Worm (Caenorhabditis elegans) whole organism, L1 larva: ENCODE data around the gene fbxa-81.

Source experiments
- C16A3.4 ChIP-seq: fragments of 150-350 bp; optimal IDR thresholded peaks from 2 replicates; lab custom pipeline; 2014; ENCODE audit warnings: missing biosample characterization, missing genetic modification characterization
- F16B12.6 ChIP-seq: fragments of 150-350 bp; optimal IDR thresholded peaks from 2 replicates; lab custom pipeline; 2014; ENCODE audit warnings: missing biosample characterization, missing genetic modification characterization
- aha-1 ChIP-seq: fragments of 150-350 bp; optimal IDR thresholded peaks from 2 replicates; lab custom pipeline; 2014; ENCODE audit warnings: missing biosample characterization, missing genetic modification characterization
- alr-1 ChIP-seq: fragments of 200-800 bp; sonication (Bioruptor generic); optimal IDR thresholded peaks from 2 replicates; lab custom pipeline; 2018; ENCODE audit warnings: borderline replicate concordance, mild to moderate bottlenecking, missing genetic modification characterization, missing compliant biosample characterization
- blmp-1 ChIP-seq: fragments of 150-350 bp; optimal IDR thresholded peaks from 2 replicates; lab custom pipeline; 2014; ENCODE audit warnings: missing biosample characterization, missing genetic modification characterization
- ceh-63 ChIP-seq: fragments of 200-800 bp; sonication (Bioruptor generic); optimal IDR thresholded peaks from 2 replicates; lab custom pipeline; 2018; ENCODE audit warnings: mild to moderate bottlenecking, missing genetic modification characterization, missing compliant biosample characterization
- ceh-82 ChIP-seq, 3 experiments: fragments of 150-350 bp in 1 of 3; sonication (generic microtip) in 2 of 3; optimal IDR thresholded peaks; 2 replicates each; lab custom pipeline; 2014 to 2017; ENCODE audit warnings: missing biosample characterization in 3 of 3, missing genetic modification characterization in 3 of 3
- ceh-90 ChIP-seq: sonication (generic microtip); optimal IDR thresholded peaks from 2 replicates; lab custom pipeline; 2016; ENCODE audit warnings: missing genetic modification characterization, missing compliant biosample characterization
- ces-1 ChIP-seq: fragments of 150-350 bp; optimal IDR thresholded peaks from 2 replicates; lab custom pipeline; 2014; ENCODE audit warnings: missing biosample characterization, missing genetic modification reagents, missing genetic modification characterization
- dpl-1 ChIP-seq, 3 experiments: fragments of 150-350 bp in 2 of 3; sonication (generic microtip) in 1 of 3; optimal IDR thresholded peaks; 2 replicates each; lab custom pipeline; 2014 to 2017; ENCODE audit warnings: missing biosample characterization in 3 of 3, missing genetic modification characterization in 3 of 3, missing genetic modification reagents in 3 of 3
- dsc-1 ChIP-seq: sonication (generic microtip); optimal IDR thresholded peaks from 2 replicates; lab custom pipeline; 2016; ENCODE audit warnings: mild to moderate bottlenecking, missing genetic modification characterization, missing compliant biosample characterization
- efl-1 ChIP-seq, 4 experiments: fragments of 150-350 bp; optimal IDR thresholded peaks in 3 of 4; peaks in 1 of 4; 1 replicate in 1 of 4; 2 replicates in 3 of 4; lab custom pipeline; 2014; ENCODE audit warnings: missing biosample characterization in 2 of 4, missing genetic modification characterization in 2 of 4, missing genetic modification reagents in 2 of 4
- egl-27 ChIP-seq, 2 experiments: fragments of 150-350 bp in 1 of 2; sonication (generic microtip); optimal IDR thresholded peaks; 3 replicates each; lab custom pipeline; 2017 to 2018; ENCODE audit warnings: missing biosample characterization in 2 of 2, missing genetic modification characterization in 2 of 2, missing genetic modification reagents in 2 of 2
- elt-2 ChIP-seq: sonication (generic microtip); optimal IDR thresholded peaks from 2 replicates; lab custom pipeline; 2016; ENCODE audit warnings: missing genetic modification characterization, mild to moderate bottlenecking, inconsistent platforms, missing compliant biosample characterization, missing genetic modification reagents
- elt-3 ChIP-seq, 6 experiments: fragments of 150-350 bp in 1 of 6; sonication (generic microtip); optimal IDR thresholded peaks; 2 replicates each; lab custom pipeline; 2017 to 2018; ENCODE audit warnings: missing biosample characterization in 6 of 6, missing genetic modification characterization in 6 of 6, inconsistent platforms in 1 of 6
- fos-1 ChIP-seq: fragments of 150-350 bp; optimal IDR thresholded peaks from 2 replicates; lab custom pipeline; 2014; ENCODE audit warnings: missing biosample characterization, missing genetic modification characterization
- hlh-17 ChIP-seq: fragments of 200-800 bp; sonication (Bioruptor generic); optimal IDR thresholded peaks from 2 replicates; lab custom pipeline; 2018; ENCODE audit warnings: missing genetic modification characterization, mild to moderate bottlenecking, missing compliant biosample characterization, moderate library complexity, borderline replicate concordance
- hlh-4 ChIP-seq: sonication (generic microtip); optimal IDR thresholded peaks from 2 replicates; lab custom pipeline; 2016; ENCODE audit warnings: mild to moderate bottlenecking, missing genetic modification characterization, missing compliant biosample characterization
- hpl-2 ChIP-seq: fragments of 150-350 bp; optimal IDR thresholded peaks from 2 replicates; lab custom pipeline; 2014; ENCODE audit warnings: missing biosample characterization, missing genetic modification reagents, missing genetic modification characterization
- isw-1 ChIP-seq: fragments of 200-800 bp; sonication (Bioruptor generic); IDR thresholded peaks from 2 replicates; pipeline ENCODE4 v1.3.6; 2022; ENCODE audit warnings: missing genetic modification characterization, missing compliant biosample characterization
- jun-1 ChIP-seq: fragments of 150-350 bp; optimal IDR thresholded peaks from 2 replicates; lab custom pipeline; 2014; ENCODE audit warnings: missing biosample characterization, missing genetic modification reagents, missing genetic modification characterization
- lin-14 ChIP-seq: fragments of 200-800 bp; sonication (Bioruptor generic); optimal IDR thresholded peaks from 2 replicates; lab custom pipeline; 2018; ENCODE audit warnings: mild to moderate bottlenecking, missing genetic modification characterization, moderate library complexity, missing compliant biosample characterization
- lin-15B ChIP-seq: fragments of 150-350 bp; sonication (generic microtip); optimal IDR thresholded peaks from 3 replicates; lab custom pipeline; 2014; ENCODE audit warnings: missing biosample characterization, missing genetic modification characterization
- lin-35 ChIP-seq, 2 experiments: fragments of 150-350 bp; optimal IDR thresholded peaks; 2 replicates each; lab custom pipeline; 2014; ENCODE audit warnings: missing biosample characterization in 2 of 2, missing genetic modification characterization in 2 of 2, missing genetic modification reagents in 2 of 2
- lin-39 ChIP-seq: fragments of 150-350 bp; optimal IDR thresholded peaks from 2 replicates; lab custom pipeline; 2014; ENCODE audit warnings: missing biosample characterization, missing genetic modification reagents, missing genetic modification characterization
- mep-1 ChIP-seq: fragments of 150-350 bp; optimal IDR thresholded peaks from 2 replicates; lab custom pipeline; 2014; ENCODE audit warnings: missing biosample characterization, missing genetic modification characterization
- nhr-12 ChIP-seq: sonication (generic microtip); optimal IDR thresholded peaks from 2 replicates; lab custom pipeline; 2017; ENCODE audit warnings: missing biosample characterization, missing genetic modification characterization
- nhr-19 ChIP-seq: fragments of 200-800 bp; sonication (Bioruptor generic); conservative IDR thresholded peaks from 2 replicates; pipeline ENCODE4 v1.3.6; 2022; ENCODE audit warnings: missing genetic modification characterization, missing compliant biosample characterization
- nhr-20 ChIP-seq: sonication (generic microtip); optimal IDR thresholded peaks from 2 replicates; lab custom pipeline; 2016; ENCODE audit warnings: mild to moderate bottlenecking, missing genetic modification characterization, missing compliant biosample characterization
- nhr-71 ChIP-seq: sonication (generic microtip); optimal IDR thresholded peaks from 2 replicates; lab custom pipeline; 2016; ENCODE audit warnings: mild to moderate bottlenecking, missing genetic modification characterization, moderate library complexity, missing compliant biosample characterization
- nhr-85 ChIP-seq: sonication (generic microtip); peaks from one replicate; lab custom pipeline; 2016; ENCODE audit warnings: missing genetic modification characterization, inconsistent platforms, missing compliant biosample characterization
- nhr-90 ChIP-seq: sonication (generic microtip); optimal IDR thresholded peaks from 2 replicates; lab custom pipeline; 2016; ENCODE audit warnings: mild to moderate bottlenecking, missing genetic modification characterization, missing compliant biosample characterization; ENCODE audit not compliant: poor library complexity
- pax-3 ChIP-seq: fragments of 200-800 bp; sonication (Bioruptor generic); optimal IDR thresholded peaks from 2 replicates; lab custom pipeline; 2018; ENCODE audit warnings: mild to moderate bottlenecking, missing genetic modification characterization, moderate library complexity, missing compliant biosample characterization
- pqm-1 ChIP-seq: sonication (generic microtip); optimal IDR thresholded peaks from 3 replicates; lab custom pipeline; 2017; ENCODE audit warnings: missing biosample characterization, missing genetic modification characterization
- skn-1 ChIP-seq: fragments of 150-350 bp; optimal IDR thresholded peaks from 2 replicates; lab custom pipeline; 2014; ENCODE audit warnings: missing biosample characterization, missing genetic modification characterization
- snpc-4 ChIP-seq: fragments of 150-350 bp; optimal IDR thresholded peaks from 2 replicates; lab custom pipeline; 2014; ENCODE audit warnings: missing biosample characterization, missing genetic modification characterization
- snu-23 ChIP-seq: sonication (generic microtip); optimal IDR thresholded peaks from 2 replicates; lab custom pipeline; 2016; ENCODE audit warnings: missing genetic modification characterization, missing compliant biosample characterization
- tbx-2 ChIP-seq: sonication (generic microtip); optimal IDR thresholded peaks from 2 replicates; lab custom pipeline; 2016; ENCODE audit warnings: missing genetic modification characterization, missing compliant biosample characterization
- tlp-1 ChIP-seq: fragments of 150-350 bp; optimal IDR thresholded peaks from 2 replicates; lab custom pipeline; 2014; ENCODE audit warnings: missing biosample characterization, missing genetic modification characterization
- unc-62 ChIP-seq: fragments of 150-350 bp; optimal IDR thresholded peaks from 2 replicates; lab custom pipeline; 2014; ENCODE audit warnings: missing biosample characterization, missing genetic modification reagents, missing genetic modification characterization
- xbp-1 ChIP-seq: sonication (generic microtip); optimal IDR thresholded peaks from 2 replicates; lab custom pipeline; 2016; ENCODE audit warnings: missing genetic modification characterization, missing compliant biosample characterization

fbxa-81 gene

DNA sequence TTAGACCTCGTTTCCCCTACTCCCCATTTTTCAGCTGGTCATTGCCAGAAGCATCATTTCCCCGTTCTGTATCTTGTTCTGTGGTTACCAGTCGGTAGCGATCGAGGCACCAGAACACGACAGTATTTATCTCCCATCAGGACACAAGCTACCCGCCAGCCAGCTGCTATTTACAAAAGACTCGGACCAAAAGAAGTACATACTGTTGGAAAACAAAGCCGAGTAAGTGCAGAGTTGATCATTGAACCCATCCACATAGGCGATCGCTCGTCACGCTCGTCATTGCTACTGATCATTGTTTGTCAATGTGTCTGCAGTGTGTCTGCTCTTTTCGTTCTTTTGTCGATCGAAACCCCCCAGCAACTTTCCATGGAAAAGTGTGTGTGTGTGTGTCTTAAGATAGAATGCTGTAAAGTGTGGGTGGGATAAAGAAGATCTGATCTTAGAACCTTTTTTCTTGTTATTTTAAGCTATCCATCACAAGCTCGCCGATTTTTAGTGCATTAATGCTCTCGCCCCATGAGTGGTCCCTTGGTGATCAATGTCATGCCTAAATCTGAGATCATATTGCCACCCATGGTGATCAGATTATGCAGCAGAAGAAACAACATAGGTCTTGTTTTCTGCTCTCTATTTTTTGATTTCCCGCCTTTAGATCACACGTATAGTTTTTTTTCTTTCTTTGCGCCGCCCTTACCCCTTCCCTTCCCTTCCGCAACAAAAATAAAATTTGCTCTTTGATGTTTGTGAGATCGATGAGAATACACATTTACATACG, 17.8 kb upstream of the fbxa-81 start (continued):
- no peak for TF ChIP-seq nhr-12 (tag; lab: Kevin White, UChicago)
- TF ChIP-seq, all 84 proteins: peak for 6

DNA sequence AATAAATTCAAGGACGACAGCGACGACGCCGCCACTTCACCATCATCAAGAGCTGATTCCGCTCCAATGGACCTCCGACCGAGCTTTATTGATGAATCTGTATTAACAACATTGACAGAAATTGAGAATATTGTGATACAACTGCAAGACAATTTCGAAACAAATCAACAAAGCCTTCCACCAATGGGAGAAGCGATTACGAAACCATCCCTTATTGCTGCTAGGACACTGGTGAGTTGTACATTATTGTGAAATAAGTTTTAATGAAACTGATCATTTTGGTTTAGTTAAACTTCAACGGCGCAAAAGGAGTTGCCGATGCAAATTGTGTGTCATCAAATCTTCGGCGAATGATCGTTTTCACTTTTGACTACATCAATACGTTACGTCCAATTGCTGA, 17.2 kb upstream of the fbxa-81 start:
- TF ChIP-seq ceh-82 (tag; optimal IDR thresholded peaks at IDR 0.05; lab: Kevin White, UChicago), result peak in 1 of 3 experiments; percentile 26
- TF ChIP-seq lin-15B (tag; lab: Kevin White, UChicago), result no peak
- no peak for TF ChIP-seq nhr-20
- TF ChIP-seq nhr-19, result no peak
- peak; percentile 36 for TF ChIP-seq skn-1 (tag; lab: Kevin White, UChicago)
- no peak for TF ChIP-seq dsc-1
- TF ChIP-seq blmp-1 (tag; lab: Kevin White, UChicago), result peak; percentile 72

ce11 chrX:14557936-14558554, 16.2 kb upstream of the fbxa-81 start, which contains the start of gene nhr-3:
nhr-3 (plus strand) TSS chrX:14558504.
- no peak for TF ChIP-seq F16B12.6 (tag; lab: Kevin White, UChicago)
- TF ChIP-seq efl-1 (optimal IDR thresholded peaks at IDR 0.05; lab: Kevin White, UChicago), result no peak
- peak in 1 of 2 experiments; percentile 31 for TF ChIP-seq efl-1 (GFP tag; optimal IDR thresholded peaks at IDR 0.05 in 1 of 2; lab: Kevin White, UChicago)
- no peak for TF ChIP-seq skn-1 (tag; lab: Kevin White, UChicago)
- TF ChIP-seq lin-35 (GFP tag; optimal IDR thresholded peaks at IDR 0.05; lab: Kevin White, UChicago), result peak in 1 of 2 experiments; percentile 63
- TF ChIP-seq alr-1 (tag; lab: Kevin White, UChicago), result no peak
- TF ChIP-seq tbx-2 (tag; lab: Kevin White, UChicago), result no peak
- peak; percentile 84 for TF ChIP-seq blmp-1 (tag; lab: Kevin White, UChicago)
- TF ChIP-seq snu-23 (GFP tag; lab: Kevin White, UChicago), result no peak
- no peak for TF ChIP-seq C16A3.4 (tag; lab: Kevin White, UChicago)
- TF ChIP-seq egl-27 (tag; optimal IDR thresholded peaks at IDR 0.05; lab: Kevin White, UChicago), result no peak
- no peak for TF ChIP-seq snpc-4 (tag; lab: Kevin White, UChicago)
- TF ChIP-seq ces-1 (GFP tag; lab: Kevin White, UChicago), result no peak
- TF ChIP-seq nhr-19, result peak; percentile 10
- peak; percentile 37 for TF ChIP-seq nhr-71 (tag; lab: Kevin White, UChicago)
- peak in 4 of 6 experiments; percentile 27 to 70 (median 48) for TF ChIP-seq elt-3 (tag; optimal IDR thresholded peaks at IDR 0.05; lab: Kevin White, UChicago)
- TF ChIP-seq pqm-1 (tag; lab: Kevin White, UChicago), result no peak
- peak; percentile 27 for TF ChIP-seq jun-1 (tag; lab: Kevin White, UChicago)
- TF ChIP-seq hlh-17 (GFP tag; lab: Kevin White, UChicago), result no peak
- TF ChIP-seq elt-2 (tag; lab: Kevin White, UChicago), result peak; percentile 38
- TF ChIP-seq xbp-1 (tag; lab: Kevin White, UChicago), result no peak
- peak; percentile 75 for TF ChIP-seq nhr-85
- peak; percentile 82 for TF ChIP-seq nhr-20

ce11 chrX:14557352-14557935, 15.6 kb upstream of the fbxa-81 start:
- peak; percentile 30 for TF ChIP-seq lin-39
- no peak for TF ChIP-seq nhr-90 (tag; lab: Kevin White, UChicago)
- TF ChIP-seq pax-3, result no peak
- TF ChIP-seq aha-1, result no peak
- no peak for TF ChIP-seq F16B12.6 (tag; lab: Kevin White, UChicago)
- no peak for TF ChIP-seq ces-1 (GFP tag; lab: Kevin White, UChicago)
- peak in 1 of 6 experiments; percentile 13 for TF ChIP-seq elt-3 (tag; optimal IDR thresholded peaks at IDR 0.05; lab: Kevin White, UChicago)
- TF ChIP-seq ceh-90 (tag; lab: Kevin White, UChicago), result no peak
- peak; percentile 40 for TF ChIP-seq isw-1 (GFP tag; lab: Robert Waterston, UW)
- TF ChIP-seq ceh-63 (GFP tag; lab: Kevin White, UChicago), result no peak
- TF ChIP-seq dpl-1 (GFP tag; optimal IDR thresholded peaks at IDR 0.05; lab: Kevin White, UChicago), result peak in 1 of 3 experiments; percentile 2
- TF ChIP-seq lin-35 (GFP tag; optimal IDR thresholded peaks at IDR 0.05; lab: Kevin White, UChicago), result peak; percentile 8 to 19
- no peak for TF ChIP-seq mep-1
- TF ChIP-seq tlp-1, result no peak
- no peak for TF ChIP-seq fos-1 (tag; lab: Kevin White, UChicago)
- TF ChIP-seq unc-62 (GFP tag; lab: Kevin White, UChicago), result no peak
- no peak for TF ChIP-seq nhr-12 (tag; lab: Kevin White, UChicago)
- TF ChIP-seq hpl-2 (GFP tag; lab: Kevin White, UChicago), result no peak
- peak; percentile 96 for TF ChIP-seq nhr-71 (tag; lab: Kevin White, UChicago)
- TF ChIP-seq lin-14 (GFP tag; lab: Kevin White, UChicago), result peak; percentile 96
- no peak for TF ChIP-seq pqm-1 (tag; lab: Kevin White, UChicago)
- no peak for TF ChIP-seq hlh-4
- peak; percentile 7 for TF ChIP-seq snpc-4 (tag; lab: Kevin White, UChicago)
- TF ChIP-seq elt-2 (tag; lab: Kevin White, UChicago), result peak; percentile 49
